Fruit fly (Drosophila melanogaster) whole organism, embryonic: ENCODE data around the gene CG10694.

Experiments
- Bdp1 ChIP-seq: fragments of 200-800 bp; sonication (Bioruptor generic); optimal IDR thresholded peaks from 3 replicates; lab custom pipeline; 2016; ENCODE audit warnings: missing biosample characterization, missing genetic modification characterization
- CG10321 ChIP-seq: fragments of 200-800 bp; sonication (Bioruptor generic); IDR thresholded peaks from 2 replicates; pipeline ENCODE4 v1.3.6; 2022; ENCODE audit warnings: missing biosample characterization, missing genetic modification characterization
- CG10959 ChIP-seq: fragments of 200-800 bp; sonication (Bioruptor generic); IDR thresholded peaks from 2 replicates; pipeline ENCODE4 v1.3.6; 2022; ENCODE audit warnings: missing biosample characterization, missing genetic modification characterization
- CG1529 ChIP-seq: fragments of 200-800 bp; sonication (Bioruptor generic); optimal IDR thresholded peaks from 3 replicates; lab custom pipeline; 2018; ENCODE audit warnings: missing biosample characterization, missing genetic modification characterization
- CG15479 ChIP-seq: fragments of 200-800 bp; sonication (Bioruptor generic); optimal IDR thresholded peaks from 3 replicates; lab custom pipeline; 2019; ENCODE audit warnings: missing biosample characterization, mild to moderate bottlenecking, missing genetic modification characterization, moderate library complexity
- CG1647 ChIP-seq: fragments of 200-800 bp; sonication (Bioruptor generic); optimal IDR thresholded peaks from 3 replicates; lab custom pipeline; 2016; ENCODE audit warnings: missing biosample characterization, missing genetic modification characterization
- CG17612 ChIP-seq: fragments of 200-800 bp; sonication (Bioruptor generic); IDR thresholded peaks from 2 replicates; pipeline ENCODE4 v1.3.6; 2022; ENCODE audit warnings: missing biosample characterization, missing genetic modification characterization
- CG1792 ChIP-seq: fragments of 200-800 bp; sonication (Bioruptor generic); optimal IDR thresholded peaks from 2 replicates; lab custom pipeline; 2016; ENCODE audit warnings: missing biosample characterization, missing genetic modification characterization
- CG18476 ChIP-seq: fragments of 200-800 bp; sonication (Bioruptor generic); optimal IDR thresholded peaks from 2 replicates; lab custom pipeline; 2016; ENCODE audit warnings: missing biosample characterization, mild to moderate bottlenecking, missing genetic modification characterization
- CG2875 ChIP-seq: fragments of 200-800 bp; sonication (Bioruptor generic); optimal IDR thresholded peaks from 2 replicates; lab custom pipeline; 2017; ENCODE audit warnings: missing biosample characterization, mild to moderate bottlenecking, missing genetic modification characterization, missing genetic modification reagents
- CG30431 ChIP-seq: fragments of 200-800 bp; sonication (Bioruptor generic); optimal IDR thresholded peaks from 2 replicates; lab custom pipeline; 2017; ENCODE audit warnings: missing biosample characterization, missing genetic modification characterization
- CG3163 ChIP-seq: fragments of 200-800 bp; sonication (Bioruptor generic); optimal IDR thresholded peaks from 3 replicates; lab custom pipeline; 2016; ENCODE audit warnings: missing biosample characterization, missing genetic modification characterization
- CG4854 ChIP-seq: fragments of 200-800 bp; sonication (Bioruptor generic); optimal IDR thresholded peaks from 2 replicates; lab custom pipeline; 2016; ENCODE audit warnings: missing biosample characterization, missing genetic modification characterization, inconsistent platforms
- CG5953 ChIP-seq: fragments of 200-800 bp; sonication (Bioruptor generic); IDR thresholded peaks from 2 replicates; pipeline ENCODE4 v1.3.6; 2022; ENCODE audit warnings: missing biosample characterization, missing genetic modification characterization
- CG6765 ChIP-seq: fragments of 200-800 bp; sonication (Bioruptor generic); optimal IDR thresholded peaks from 3 replicates; lab custom pipeline; 2017; ENCODE audit warnings: missing biosample characterization, mild to moderate bottlenecking, missing genetic modification characterization
- D ChIP-seq, 2 experiments: fragments of 200-800 bp in 1 of 2; fragments of >200 bp in 1 of 2; sonication (Bioruptor generic) in 1 of 2; optimal IDR thresholded peaks; 2 replicates in 1 of 2; 3 replicates in 1 of 2; lab custom pipeline; 2017; ENCODE audit warnings: mild to moderate bottlenecking in 1 of 2, missing biosample characterization in 1 of 2, missing genetic modification characterization in 1 of 2, missing genetic modification reagents in 1 of 2
- Deaf1 ChIP-seq: fragments of 200-800 bp; optimal IDR thresholded peaks from 3 replicates; lab custom pipeline; 2019; ENCODE audit warnings: missing biosample characterization, mild to moderate bottlenecking, missing genetic modification characterization, moderate library complexity
- E2f2 ChIP-seq: fragments of 200-800 bp; sonication (Bioruptor generic); IDR thresholded peaks from 2 replicates; pipeline ENCODE4 v1.3.6; 2022; ENCODE audit warnings: missing biosample characterization, missing genetic modification characterization
- GATAe ChIP-seq: fragments of 200-800 bp; sonication (Bioruptor generic); conservative IDR thresholded peaks from 2 replicates; pipeline ENCODE4 v1.3.6; 2022; ENCODE audit warnings: missing biosample characterization, missing genetic modification characterization
- HLHmδ ChIP-seq: fragments of 200-800 bp; sonication (Bioruptor generic); optimal IDR thresholded peaks from 2 replicates; lab custom pipeline; 2018; ENCODE audit warnings: missing biosample characterization, mild to moderate bottlenecking, missing genetic modification characterization, moderate library complexity
- Jarid2 ChIP-seq: fragments of 200-800 bp; sonication (Bioruptor generic); optimal IDR thresholded peaks from 3 replicates; lab custom pipeline; 2017; ENCODE audit warnings: mild to moderate bottlenecking, missing biosample characterization, missing genetic modification reagents, missing genetic modification characterization
- Med ChIP-seq: fragments of 200-800 bp; sonication (Bioruptor generic); peaks from one replicate; lab custom pipeline; 2016; ENCODE audit warnings: missing biosample characterization, missing genetic modification characterization, mild to moderate bottlenecking, inconsistent platforms, moderate library complexity
- Mes4 ChIP-seq: fragments of 200-800 bp; sonication (Bioruptor generic); optimal IDR thresholded peaks from 2 replicates; lab custom pipeline; 2016; ENCODE audit warnings: missing biosample characterization, missing genetic modification characterization
- NFAT ChIP-seq: fragments of 200-800 bp; sonication (Bioruptor generic); IDR thresholded peaks from 2 replicates; pipeline ENCODE4 v1.3.6; 2022; ENCODE audit warnings: missing biosample characterization, missing genetic modification characterization
- Opbp ChIP-seq: fragments of 200-800 bp; sonication (Bioruptor generic); IDR thresholded peaks from 3 replicates; pipeline ENCODE4 v1.3.6; 2022; ENCODE audit warnings: missing biosample characterization, missing genetic modification characterization; ENCODE audit not compliant: partially characterized antibody
- PHDP ChIP-seq: fragments of 200-800 bp; sonication (Bioruptor generic); optimal IDR thresholded peaks from 3 replicates; lab custom pipeline; 2018; ENCODE audit warnings: missing biosample characterization, mild to moderate bottlenecking, missing genetic modification characterization, moderate library complexity
- Poxn ChIP-seq: fragments of 200-800 bp; sonication (Bioruptor generic); IDR thresholded peaks from 2 replicates; pipeline ENCODE4 v1.3.6; 2022; ENCODE audit warnings: missing biosample characterization, missing genetic modification characterization
- Sin3A ChIP-seq: fragments of >200 bp; optimal IDR thresholded peaks from 2 replicates; lab custom pipeline; 2018
- Spps ChIP-seq: fragments of 200-800 bp; sonication (Bioruptor generic); optimal IDR thresholded peaks from 2 replicates; lab custom pipeline; 2018; ENCODE audit warnings: missing biosample characterization, mild to moderate bottlenecking, missing genetic modification characterization
- Sry-β ChIP-seq: fragments of 200-800 bp; sonication (Bioruptor generic); optimal IDR thresholded peaks from 2 replicates; lab custom pipeline; 2018; ENCODE audit warnings: missing biosample characterization, mild to moderate bottlenecking, missing genetic modification characterization, moderate library complexity
- Taf1 ChIP-seq: fragments of 200-800 bp; sonication (Bioruptor generic); IDR thresholded peaks from 2 replicates; pipeline ENCODE4 v1.3.6; 2022; ENCODE audit warnings: missing biosample characterization, missing genetic modification characterization
- btn ChIP-seq: fragments of 200-800 bp; sonication (Bioruptor generic); optimal IDR thresholded peaks from 2 replicates; lab custom pipeline; 2016; ENCODE audit warnings: missing biosample characterization, missing genetic modification characterization
- danr ChIP-seq: fragments of 200-800 bp; sonication (Bioruptor generic); IDR thresholded peaks from 2 replicates; pipeline ENCODE4 v1.3.6; 2022; ENCODE audit warnings: missing biosample characterization, missing genetic modification characterization
- dm ChIP-seq: fragments of 200-800 bp; sonication (Bioruptor generic); optimal IDR thresholded peaks from 3 replicates; lab custom pipeline; 2016; ENCODE audit warnings: missing biosample characterization, missing genetic modification characterization
- dysf ChIP-seq: fragments of 200-800 bp; sonication (Bioruptor generic); IDR thresholded peaks from 3 replicates; pipeline ENCODE4 v1.3.6; 2022; ENCODE audit warnings: missing biosample characterization, missing genetic modification characterization
- fd3F ChIP-seq: fragments of 200-800 bp; sonication (Bioruptor generic); optimal IDR thresholded peaks from 2 replicates; lab custom pipeline; 2018; ENCODE audit warnings: missing biosample characterization, mild to moderate bottlenecking, missing genetic modification characterization, moderate library complexity
- fu2 ChIP-seq: fragments of 200-800 bp; sonication (Bioruptor generic); optimal IDR thresholded peaks from 2 replicates; lab custom pipeline; 2016; ENCODE audit warnings: missing biosample characterization, missing genetic modification characterization
- gro ChIP-seq: fragments of 200-800 bp; sonication (Bioruptor generic); optimal IDR thresholded peaks from 2 replicates; lab custom pipeline; 2016; ENCODE audit warnings: missing biosample characterization, missing genetic modification characterization
- her ChIP-seq: fragments of 200-800 bp; sonication (Bioruptor generic); optimal IDR thresholded peaks from 2 replicates; lab custom pipeline; 2016; ENCODE audit warnings: missing biosample characterization, missing genetic modification characterization
- hkb ChIP-seq, 2 experiments: fragments of 200-800 bp in 1 of 2; fragments of >200 bp in 1 of 2; sonication (Bioruptor generic) in 1 of 2; IDR thresholded peaks in 1 of 2; optimal IDR thresholded peaks in 1 of 2; 2 replicates each; pipeline versions ENCODE4 v1.3.6 to Lab custom; 2017 to 2022; ENCODE audit warnings: missing biosample characterization in 1 of 2, missing genetic modification characterization in 1 of 2
- p53 ChIP-seq: fragments of 200-800 bp; sonication (Bioruptor generic); optimal IDR thresholded peaks from 2 replicates; lab custom pipeline; 2016; ENCODE audit warnings: missing biosample characterization, missing genetic modification characterization
- schlank ChIP-seq: fragments of 200-800 bp; sonication (Bioruptor generic); optimal IDR thresholded peaks from 2 replicates; lab custom pipeline; 2018; ENCODE audit warnings: missing biosample characterization, mild to moderate bottlenecking, missing genetic modification characterization
- sisA ChIP-seq: fragments of 200-800 bp; sonication (Bioruptor generic); IDR thresholded peaks from 2 replicates; pipeline ENCODE4 v1.3.6; 2022; ENCODE audit warnings: missing biosample characterization, missing genetic modification characterization
- sug ChIP-seq: fragments of 200-800 bp; optimal IDR thresholded peaks from 2 replicates; lab custom pipeline; 2019; ENCODE audit warnings: missing biosample characterization, mild to moderate bottlenecking, missing genetic modification characterization, moderate library complexity
- tap ChIP-seq: fragments of 200-800 bp; optimal IDR thresholded peaks from 3 replicates; lab custom pipeline; 2019; ENCODE audit warnings: missing biosample characterization, mild to moderate bottlenecking, missing genetic modification characterization, moderate library complexity
- tio ChIP-seq: fragments of 200-800 bp; sonication (Bioruptor generic); optimal IDR thresholded peaks from 2 replicates; lab custom pipeline; 2017; ENCODE audit warnings: missing biosample characterization, missing genetic modification characterization, inconsistent platforms
- unc-4 ChIP-seq: fragments of 200-800 bp; sonication (Bioruptor generic); IDR thresholded peaks from 2 replicates; pipeline ENCODE4 v1.3.6; 2022; ENCODE audit warnings: missing biosample characterization, missing genetic modification characterization; ENCODE audit not compliant: partially characterized antibody

Gene CG10694

DNA sequence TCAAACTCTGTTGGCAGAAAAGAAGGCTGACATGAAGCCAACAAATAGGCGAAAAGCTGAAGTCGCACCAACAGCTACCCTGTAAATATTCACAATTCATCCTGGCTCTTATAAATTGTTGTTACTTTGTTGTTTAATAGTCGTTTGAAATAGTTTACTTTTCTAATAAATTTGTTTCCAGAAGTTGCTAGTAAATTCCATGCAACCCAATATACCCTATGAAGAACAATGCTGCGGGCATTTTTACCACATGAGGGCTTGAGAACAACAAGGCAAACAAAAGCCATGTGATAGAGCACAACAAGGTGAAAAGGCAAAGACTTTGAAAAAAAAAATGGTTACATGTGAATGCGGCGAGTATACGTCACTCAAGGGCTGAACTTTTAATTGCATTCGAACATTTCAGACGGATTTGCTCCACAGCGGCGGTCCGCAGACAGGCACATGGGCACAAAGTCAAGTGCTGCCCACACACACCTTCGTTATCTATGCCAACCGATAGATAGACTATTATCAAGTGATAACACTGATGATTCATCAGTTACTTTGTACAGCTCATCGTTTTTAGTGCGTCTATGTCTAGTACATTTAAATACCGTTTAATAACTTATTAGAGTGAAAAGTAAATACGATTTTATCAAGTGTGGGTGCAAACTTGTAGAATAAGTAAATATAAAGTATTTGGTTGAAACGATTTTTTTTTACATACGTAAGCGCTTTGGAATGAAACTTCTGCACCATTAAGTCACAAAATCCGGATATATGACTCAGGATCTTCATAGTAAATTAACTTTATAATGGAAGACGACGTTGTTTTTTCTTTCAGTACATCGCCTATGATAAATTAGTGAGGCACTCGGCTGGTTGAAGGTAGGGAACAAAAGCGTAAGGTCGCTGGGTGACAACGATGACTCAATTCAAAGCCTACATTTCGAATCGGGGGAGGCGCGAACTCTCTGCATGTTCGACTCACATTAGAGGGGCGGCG lies 7.9 kb upstream of the CG10694 start (continued):
- TF ChIP-seq CG10959 (GFP tag; lab: Robert Waterston, UW) (peak; percentile 60), Bdp1 (peak; percentile 71), CG4854 (GFP tag; lab: Kevin White, UChicago) (peak; percentile 65), CG5953 (GFP tag; lab: Robert Waterston, UW) (peak; percentile 77), CG3163 (GFP tag; lab: Kevin White, UChicago) (peak; percentile 29), sug (tag; lab: Kevin White, UChicago) (peak; percentile 55), D (optimal IDR thresholded peaks at IDR 0.05; lab: Kevin White, UChicago) (no peak), D (GFP tag; optimal IDR thresholded peaks at IDR 0.05; lab: Kevin White, UChicago) (peak; percentile 45), p53 (GFP tag; lab: Kevin White, UChicago) (peak; percentile 2), HLHmδ (GFP tag; lab: Kevin White, UChicago) (no peak), Opbp (no peak), btn (GFP tag; lab: Kevin White, UChicago) (peak; percentile 57), tap (tag; lab: Kevin White, UChicago) (peak; percentile 77), CG1529 (peak; percentile 17), CG17612 (GFP tag; lab: Robert Waterston, UW) (no peak), NFAT (peak; percentile 74), Taf1 (GFP tag; lab: Robert Waterston, UW) (peak; percentile 59; the same call in 1 of the 2 replicates), Deaf1 (tag; lab: Kevin White, UChicago) (peak; percentile 40), unc-4 (GFP tag; lab: Robert Waterston, UW) (no peak), Jarid2 (GFP tag; lab: Kevin White, UChicago) (no peak), CG30431 (GFP tag; lab: Kevin White, UChicago) (peak; percentile 69), CG18476 (peak; percentile 72), CG10321 (GFP tag; lab: Robert Waterston, UW) (peak; percentile 40; the same call in 1 of the 2 replicates), Poxn (GFP tag; lab: Robert Waterston, UW) (peak; percentile 44; the same call in 1 of the 2 replicates), PHDP (tag; lab: Kevin White, UChicago) (peak; percentile 79), schlank (tag; lab: Kevin White, UChicago) (peak; percentile 41), Mes4 (GFP tag; lab: Kevin White, UChicago) (peak; percentile 50), dysf (GFP tag; lab: Robert Waterston, UW) (peak; percentile 88), Med (peak; percentile 98), hkb (optimal IDR thresholded peaks at IDR 0.05; lab: Kevin White, UChicago) (no peak), hkb (GFP tag; IDR thresholded peaks at IDR 0.05; lab: Robert Waterston, UW) (peak; percentile 86), CG6765 (peak; percentile 13), CG1792 (GFP tag; lab: Kevin White, UChicago) (peak; percentile 15), gro (GFP tag; lab: Kevin White, UChicago) (peak; percentile 70), GATAe (GFP tag; lab: Robert Waterston, UW) (peak; percentile 41), her (GFP tag; lab: Kevin White, UChicago) (peak; percentile 68), CG15479 (GFP tag; lab: Kevin White, UChicago) (no peak), CG1647 (GFP tag; lab: Kevin White, UChicago) (peak; percentile 66), sisA (peak; percentile 79), tio (GFP tag; lab: Kevin White, UChicago) (peak; percentile 80), CG2875 (GFP tag; lab: Kevin White, UChicago) (no peak), fd3F (peak; percentile 76), Sry-β (GFP tag; lab: Kevin White, UChicago) (no peak), fu2 (GFP tag; lab: Kevin White, UChicago) (peak; percentile 69), dm (GFP tag; lab: Kevin White, UChicago) (peak; percentile 58), Sin3A (lab: Kevin White, UChicago) (no peak), Spps (tag; lab: Kevin White, UChicago) (peak; percentile 19), E2f2 (GFP tag; lab: Robert Waterston, UW) (peak; percentile 64), danr (GFP tag; lab: Robert Waterston, UW) (no peak)
